Worm (Caenorhabditis elegans) whole organism, L2 larva: Measurements from ENCODE around the gene hrg-4.

Experiments
- aly-2 ChIP-seq: fragments of 150-350 bp; optimal IDR thresholded peaks from 2 replicates; lab custom pipeline; 2014; ENCODE audit warnings: missing biosample characterization, missing genetic modification characterization
- mdl-1 ChIP-seq, 2 experiments: fragments of 150-350 bp in 1 of 2; sonication (generic microtip) in 1 of 2; optimal IDR thresholded peaks; 2 replicates each; lab custom pipeline; 2017; ENCODE audit warnings: missing biosample characterization in 2 of 2, missing genetic modification characterization in 2 of 2
- nhr-10 ChIP-seq: sonication (generic microtip); optimal IDR thresholded peaks from 2 replicates; lab custom pipeline; 2017; ENCODE audit warnings: missing biosample characterization, missing genetic modification characterization
- nhr-6 ChIP-seq: fragments of 150-350 bp; optimal IDR thresholded peaks from 2 replicates; lab custom pipeline; 2014; ENCODE audit warnings: missing biosample characterization, missing genetic modification characterization

DNA sequence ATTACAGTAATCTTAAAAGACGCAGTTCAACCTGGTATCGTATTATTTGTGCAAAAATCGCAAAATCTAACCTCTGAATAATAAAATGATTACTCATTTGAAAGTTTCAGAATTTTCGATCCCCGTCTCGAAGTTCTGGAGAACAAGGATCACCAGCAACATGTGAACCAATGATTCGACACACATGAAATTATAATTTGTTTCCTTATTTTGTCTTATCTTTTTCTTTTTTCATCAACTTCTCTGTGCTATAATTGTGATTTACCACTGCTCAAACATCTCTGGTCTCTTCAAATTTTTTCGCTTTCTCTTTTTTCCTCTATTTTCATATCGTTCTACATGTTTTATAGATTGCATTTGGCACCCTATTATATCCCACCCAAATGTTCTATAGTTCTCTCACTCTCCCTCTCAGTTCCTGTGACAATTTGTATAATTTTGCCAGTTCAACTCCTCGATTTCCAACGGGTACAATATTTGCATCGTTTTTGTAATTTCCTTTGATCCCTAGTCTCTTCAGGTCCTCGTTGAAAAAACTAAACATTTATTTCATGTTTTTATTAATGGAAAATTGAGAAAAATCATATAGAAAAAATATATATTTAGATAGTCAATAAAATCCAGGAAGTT is 32.3 kb upstream of the hrg-4 start:
- TF ChIP-seq mdl-1 (tag; optimal IDR thresholded peaks at IDR 0.05; lab: Kevin White, UChicago), result no peak
- no peak for TF ChIP-seq nhr-10 (tag; lab: Kevin White, UChicago)
- TF ChIP-seq nhr-6, result no peak
- TF ChIP-seq aly-2 (tag; lab: Kevin White, UChicago), result no peak
